Fruit fly (Drosophila melanogaster) whole organism, embryonic: ENCODE measurements around the gene srp.

ENCODE experiments used
- Ada2b ChIP-seq: fragments of 200-800 bp; sonication (Bioruptor generic); IDR thresholded peaks from 2 replicates; pipeline ENCODE4 v1.3.6; 2022; ENCODE audit warnings: missing biosample characterization, missing genetic modification characterization
- Adf1 ChIP-seq: fragments of 200-800 bp; sonication (Bioruptor generic); IDR thresholded peaks from 2 replicates; pipeline ENCODE4 v1.3.6; 2022; ENCODE audit warnings: missing biosample characterization, missing genetic modification characterization
- Atf6 ChIP-seq: fragments of 200-800 bp; sonication (Bioruptor generic); IDR thresholded peaks from 2 replicates; pipeline ENCODE4 v1.3.6; 2022; ENCODE audit warnings: missing biosample characterization, missing genetic modification characterization
- BtbVII ChIP-seq: fragments of 200-800 bp; sonication (Bioruptor generic); optimal IDR thresholded peaks from 3 replicates; lab custom pipeline; 2017; ENCODE audit warnings: missing biosample characterization, mild to moderate bottlenecking, missing genetic modification characterization
- CG10274 ChIP-seq: fragments of 200-800 bp; sonication (Bioruptor generic); optimal IDR thresholded peaks from 3 replicates; lab custom pipeline; 2017; ENCODE audit warnings: missing biosample characterization, mild to moderate bottlenecking, missing genetic modification characterization
- CG11247 ChIP-seq: fragments of 200-800 bp; sonication (Bioruptor generic); IDR thresholded peaks from 2 replicates; pipeline ENCODE4 v1.3.6; 2022; ENCODE audit warnings: missing biosample characterization, missing genetic modification characterization
- CG13123 ChIP-seq: fragments of 200-800 bp; sonication (Bioruptor generic); optimal IDR thresholded peaks from 2 replicates; lab custom pipeline; 2016; ENCODE audit warnings: missing biosample characterization, missing genetic modification characterization
- CG13424 ChIP-seq: fragments of 200-800 bp; sonication (Bioruptor generic); optimal IDR thresholded peaks from 2 replicates; lab custom pipeline; 2019; ENCODE audit warnings: missing biosample characterization, mild to moderate bottlenecking, missing genetic modification characterization, moderate library complexity
- CG14710 ChIP-seq: fragments of 200-800 bp; sonication (Bioruptor generic); optimal IDR thresholded peaks from 3 replicates; lab custom pipeline; 2019; ENCODE audit warnings: missing biosample characterization, mild to moderate bottlenecking, missing genetic modification characterization, moderate library complexity
- CG14965 ChIP-seq: fragments of 200-800 bp; sonication (Bioruptor generic); optimal IDR thresholded peaks from 2 replicates; lab custom pipeline; 2016; ENCODE audit warnings: missing biosample characterization, missing genetic modification characterization, borderline replicate concordance
- CG16779 ChIP-seq: fragments of 200-800 bp; sonication (Bioruptor generic); IDR thresholded peaks from 2 replicates; pipeline ENCODE4 v1.3.6; 2022; ENCODE audit warnings: missing biosample characterization, missing genetic modification characterization
- CG17802 ChIP-seq: fragments of 200-800 bp; sonication (Bioruptor generic); optimal IDR thresholded peaks from 2 replicates; lab custom pipeline; 2018; ENCODE audit warnings: missing biosample characterization, mild to moderate bottlenecking, missing genetic modification characterization, moderate library complexity
- CG32767 ChIP-seq: fragments of 200-800 bp; sonication (Bioruptor generic); IDR thresholded peaks from 2 replicates; pipeline ENCODE4 v1.3.6; 2022; ENCODE audit warnings: missing biosample characterization, missing genetic modification characterization
- CG3726 ChIP-seq: fragments of 200-800 bp; sonication (Bioruptor generic); IDR thresholded peaks from 3 replicates; pipeline ENCODE4, ENCODE4 v1.3.6; 2022; ENCODE audit warnings: missing biosample characterization, missing genetic modification characterization
- CG3838 ChIP-seq: fragments of 200-800 bp; sonication (Bioruptor generic); optimal IDR thresholded peaks from 3 replicates; lab custom pipeline; 2016; ENCODE audit warnings: missing biosample characterization, missing genetic modification characterization
- CG5245 ChIP-seq: fragments of 200-800 bp; sonication (Bioruptor generic); optimal IDR thresholded peaks from 3 replicates; lab custom pipeline; 2016; ENCODE audit warnings: missing biosample characterization, missing genetic modification characterization
- CG6175 ChIP-seq: fragments of 200-800 bp; sonication (Bioruptor generic); IDR thresholded peaks from 3 replicates; pipeline ENCODE4 v1.3.6; 2022; ENCODE audit warnings: missing biosample characterization, missing genetic modification characterization
- CG6272 ChIP-seq: fragments of 200-800 bp; sonication (Bioruptor generic); IDR thresholded peaks from 2 replicates; pipeline ENCODE4 v1.3.6; 2022; ENCODE audit warnings: missing biosample characterization, missing genetic modification characterization
- CG6791 ChIP-seq: fragments of 200-800 bp; sonication (Bioruptor generic); IDR thresholded peaks from 3 replicates; pipeline ENCODE4 v1.3.6; 2022; ENCODE audit warnings: missing biosample characterization, missing genetic modification characterization; ENCODE audit not compliant: partially characterized antibody
- CG6813 ChIP-seq: fragments of 200-800 bp; sonication (Bioruptor generic); optimal IDR thresholded peaks from 2 replicates; lab custom pipeline; 2017; ENCODE audit warnings: missing biosample characterization, missing genetic modification characterization, mild to moderate bottlenecking, moderate library complexity, missing genetic modification reagents
- CG8281 ChIP-seq: fragments of 200-800 bp; sonication (Bioruptor generic); optimal IDR thresholded peaks from 2 replicates; lab custom pipeline; 2018; ENCODE audit warnings: missing biosample characterization, mild to moderate bottlenecking, missing genetic modification characterization, moderate library complexity
- CG8478 ChIP-seq: fragments of >200 bp; optimal IDR thresholded peaks from 2 replicates; lab custom pipeline; 2018
- D ChIP-seq, 2 experiments: fragments of 200-800 bp in 1 of 2; fragments of >200 bp in 1 of 2; sonication (Bioruptor generic) in 1 of 2; optimal IDR thresholded peaks; 2 replicates in 1 of 2; 3 replicates in 1 of 2; lab custom pipeline; 2017; ENCODE audit warnings: mild to moderate bottlenecking in 1 of 2, missing biosample characterization in 1 of 2, missing genetic modification characterization in 1 of 2, missing genetic modification reagents in 1 of 2
- Dad ChIP-seq: fragments of 200-800 bp; sonication (Bioruptor generic); optimal IDR thresholded peaks from 3 replicates; lab custom pipeline; 2016; ENCODE audit warnings: missing biosample characterization, missing genetic modification characterization
- Hand ChIP-seq: fragments of 200-800 bp; sonication (Bioruptor generic); optimal IDR thresholded peaks from 2 replicates; lab custom pipeline; 2017; ENCODE audit warnings: mild to moderate bottlenecking, missing biosample characterization, missing genetic modification reagents, missing genetic modification characterization
- Hr3 ChIP-seq: fragments of 200-800 bp; sonication (Bioruptor generic); optimal IDR thresholded peaks from 3 replicates; lab custom pipeline; 2016; ENCODE audit warnings: missing biosample characterization, missing genetic modification characterization
- Mad ChIP-seq: fragments of 200-800 bp; sonication (Bioruptor generic); optimal IDR thresholded peaks from 2 replicates; lab custom pipeline; 2016; ENCODE audit warnings: missing biosample characterization, missing genetic modification characterization
- Optix ChIP-seq: fragments of 200-800 bp; sonication (Bioruptor generic); IDR thresholded peaks from 3 replicates; pipeline ENCODE4 v1.3.6; 2022; ENCODE audit warnings: missing biosample characterization, missing genetic modification characterization
- Poxn ChIP-seq: fragments of 200-800 bp; sonication (Bioruptor generic); IDR thresholded peaks from 2 replicates; pipeline ENCODE4 v1.3.6; 2022; ENCODE audit warnings: missing biosample characterization, missing genetic modification characterization
- Usf ChIP-seq: fragments of 200-800 bp; sonication (Bioruptor generic); optimal IDR thresholded peaks from 2 replicates; lab custom pipeline; 2017; ENCODE audit warnings: missing genotype, missing biosample characterization, missing genetic modification characterization
- Vsx1 ChIP-seq: fragments of 200-800 bp; sonication (Bioruptor generic); optimal IDR thresholded peaks from 2 replicates; lab custom pipeline; 2017; ENCODE audit warnings: missing biosample characterization, mild to moderate bottlenecking, missing genetic modification characterization, missing genetic modification reagents
- bbx ChIP-seq: fragments of 200-800 bp; sonication (Bioruptor generic); IDR thresholded peaks from 2 replicates; pipeline ENCODE4 v1.3.6; 2022; ENCODE audit warnings: missing biosample characterization, missing genetic modification characterization; ENCODE audit not compliant: partially characterized antibody
- bcd ChIP-seq: fragments of 200-800 bp; sonication (Bioruptor generic); optimal IDR thresholded peaks from 2 replicates; lab custom pipeline; 2017; ENCODE audit warnings: missing biosample characterization, mild to moderate bottlenecking, missing genetic modification characterization
- bowl ChIP-seq: fragments of 200-800 bp; sonication (Bioruptor generic); IDR thresholded peaks from 2 replicates; pipeline ENCODE4 v1.3.6; 2022; ENCODE audit warnings: missing biosample characterization, missing genetic modification characterization
- br ChIP-seq: fragments of >200 bp; optimal IDR thresholded peaks from 2 replicates; lab custom pipeline; 2017
- crol ChIP-seq: fragments of 200-800 bp; sonication (Bioruptor generic); IDR thresholded peaks from 2 replicates; pipeline ENCODE4 v1.3.6; 2022; ENCODE audit warnings: missing biosample characterization, missing genetic modification characterization
- dpn ChIP-seq, 2 experiments: fragments of 200-800 bp; sonication (Bioruptor generic); optimal IDR thresholded peaks; 3 replicates each; lab custom pipeline; 2016; ENCODE audit warnings: missing biosample characterization in 2 of 2, missing genetic modification characterization in 2 of 2
- fd102C ChIP-seq: fragments of 200-800 bp; sonication (Bioruptor generic); optimal IDR thresholded peaks from 2 replicates; lab custom pipeline; 2018; ENCODE audit warnings: missing biosample characterization, mild to moderate bottlenecking, missing genetic modification characterization, moderate library complexity
- gsb-n ChIP-seq: fragments of 200-800 bp; sonication (Bioruptor generic); optimal IDR thresholded peaks from 3 replicates; lab custom pipeline; 2018; ENCODE audit warnings: missing biosample characterization, mild to moderate bottlenecking, missing genetic modification characterization
- kah ChIP-seq: fragments of 200-800 bp; sonication (Bioruptor generic); optimal IDR thresholded peaks from 2 replicates; lab custom pipeline; 2018; ENCODE audit warnings: missing biosample characterization, mild to moderate bottlenecking, missing genetic modification characterization
- onecut ChIP-seq: fragments of 200-800 bp; sonication (Bioruptor generic); IDR thresholded peaks from 2 replicates; pipeline ENCODE4 v1.3.6; 2022; ENCODE audit warnings: missing biosample characterization, missing genetic modification characterization
- pan ChIP-seq, 4 experiments: fragments of >200 bp in 3 of 4; fragments of 200-800 bp in 1 of 4; sonication (Bioruptor generic) in 1 of 4; optimal IDR thresholded peaks in 3 of 4; IDR thresholded peaks in 1 of 4; 2 replicates each; pipeline versions ENCODE4 v1.3.6 to Lab custom; 2017 to 2022; ENCODE audit warnings: missing biosample characterization in 2 of 4, missing genetic modification characterization in 2 of 4, mixed read lengths in 1 of 4
- run ChIP-seq: fragments of 200-800 bp; sonication (Bioruptor generic); optimal IDR thresholded peaks from 3 replicates; lab custom pipeline; 2018; ENCODE audit warnings: missing biosample characterization, mild to moderate bottlenecking, missing genetic modification characterization
- seq ChIP-seq: fragments of 200-800 bp; sonication (Bioruptor generic); IDR thresholded peaks from 2 replicates; pipeline ENCODE4 v1.3.6; 2022; ENCODE audit warnings: missing biosample characterization, missing genetic modification characterization
- sug ChIP-seq: fragments of 200-800 bp; optimal IDR thresholded peaks from 2 replicates; lab custom pipeline; 2019; ENCODE audit warnings: missing biosample characterization, mild to moderate bottlenecking, missing genetic modification characterization, moderate library complexity
- toy ChIP-seq: fragments of 200-800 bp; sonication (Bioruptor generic); IDR thresholded peaks from 2 replicates; pipeline ENCODE4 v1.3.6; 2022; ENCODE audit warnings: missing biosample characterization, missing genetic modification characterization
- unpg ChIP-seq: fragments of 200-800 bp; sonication (Bioruptor generic); optimal IDR thresholded peaks from 3 replicates; lab custom pipeline; 2018; ENCODE audit warnings: missing biosample characterization, mild to moderate bottlenecking, missing genetic modification characterization, moderate library complexity
- vvl ChIP-seq: fragments of 200-800 bp; sonication (Bioruptor generic); IDR thresholded peaks from 2 replicates; pipeline ENCODE4 v1.3.6; 2022; ENCODE audit warnings: missing biosample characterization, missing genetic modification characterization
- wdn ChIP-seq: fragments of 200-800 bp; sonication (Bioruptor generic); IDR thresholded peaks from 2 replicates; pipeline ENCODE4 v1.3.6; 2022; ENCODE audit warnings: missing biosample characterization, missing genetic modification characterization
- yki ChIP-seq: fragments of >200 bp; optimal IDR thresholded peaks from 3 replicates; lab custom pipeline; 2018

The srp gene

dm6 chr3R:16004691-16005474 lies 18.9 kb downstream of the srp start (continued):
- TF ChIP-seq Poxn (GFP tag; lab: Robert Waterston, UW) (no peak), CG6813 (GFP tag; lab: Kevin White, UChicago) (peak; percentile 65), CG6791 (GFP tag; lab: Robert Waterston, UW) (no peak), run (no peak), Optix (GFP tag; lab: Robert Waterston, UW) (no peak), CG14965 (GFP tag; lab: Kevin White, UChicago) (no peak), CG11247 (GFP tag; lab: Robert Waterston, UW) (no peak), Atf6 (peak; percentile 39; the same call in 1 of the 2 replicates), CG17802 (tag; lab: Kevin White, UChicago) (no peak), CG6272 (GFP tag; lab: Robert Waterston, UW) (no peak), sug (tag; lab: Kevin White, UChicago) (peak; percentile 95), CG5245 (GFP tag; lab: Kevin White, UChicago) (no peak), kah (GFP tag; lab: Kevin White, UChicago) (peak; percentile 6), yki (lab: Kevin White, UChicago) (no peak), Ada2b (no peak), CG10274 (GFP tag; lab: Kevin White, UChicago) (no peak), CG8478 (lab: Kevin White, UChicago) (no peak), Usf (GFP tag; lab: Kevin White, UChicago) (no peak), dpn (GFP tag; optimal IDR thresholded peaks at IDR 0.05; lab: Kevin White, UChicago) (no peak), bcd (no peak), toy (no peak), CG14710 (tag; lab: Kevin White, UChicago) (no peak), br (no peak), onecut (GFP tag; lab: Robert Waterston, UW) (no peak), wdn (GFP tag; lab: Robert Waterston, UW) (peak; percentile 60; the same call in 1 of the 2 replicates), gsb-n (no peak), fd102C (no peak), bowl (GFP tag; lab: Robert Waterston, UW) (no peak), CG13424 (tag; lab: Kevin White, UChicago) (peak; percentile 21), CG32767 (GFP tag; lab: Robert Waterston, UW) (0 out of 2 replicates have a peak, but pooled peaks have one; percentile 22), D (optimal IDR thresholded peaks at IDR 0.05; lab: Kevin White, UChicago) (no peak), D (GFP tag; optimal IDR thresholded peaks at IDR 0.05; lab: Kevin White, UChicago) (no peak), Vsx1 (GFP tag; lab: Kevin White, UChicago) (peak; percentile 30), bbx (GFP tag; lab: Robert Waterston, UW) (no peak), crol (GFP tag; lab: Robert Waterston, UW) (peak; percentile 94), Mad (GFP tag; lab: Kevin White, UChicago) (no peak), CG3838 (peak; percentile 41), seq (GFP tag; lab: Robert Waterston, UW) (no peak), CG13123 (no peak), vvl (GFP tag; lab: Robert Waterston, UW) (no peak; the same call in 1 of the 2 replicates), pan (optimal IDR thresholded peaks at IDR 0.05; lab: Kevin White, UChicago) (no peak), pan (GFP tag; optimal IDR thresholded peaks at IDR 0.05 in 1 of 2, IDR thresholded peaks at IDR 0.05 in 1 of 2) (no peak), CG6175 (GFP tag; lab: Robert Waterston, UW) (peak; percentile 74; the same call in 2 of the 3 replicates), Adf1 (GFP tag; lab: Robert Waterston, UW) (peak; percentile 16; the same call in 1 of the 2 replicates), CG8281 (tag; lab: Kevin White, UChicago) (peak; percentile 10), Hand (GFP tag; lab: Kevin White, UChicago) (peak; percentile 57), CG3726 (no peak), Hr3 (no peak), Dad (GFP tag; lab: Kevin White, UChicago) (no peak), BtbVII (GFP tag; lab: Kevin White, UChicago) (peak; percentile 50), CG16779 (GFP tag; lab: Robert Waterston, UW) (no peak), unpg (no peak)
